Worm (Caenorhabditis elegans): Measurements from ENCODE around the gene T01G1.4.

T01G1.4 gene

ce11 chrIV:11363806-11364562 is 2.7 kb upstream of the T01G1.4 start:
- TF ChIP-seq pha-4 (tag; optimal IDR thresholded peaks at IDR 0.05) (peak; percentile 60), elt-2 (tag; optimal IDR thresholded peaks at IDR 0.05) (peak; percentile 12), ceh-9 (tag; optimal IDR thresholded peaks at IDR 0.05) (no peak), ceh-28 (tag; optimal IDR thresholded peaks at IDR 0.05) (peak; percentile 17), zag-1 (tag; optimal IDR thresholded peaks at IDR 0.05) (no peak), nhr-76 (tag; optimal IDR thresholded peaks at IDR 0.05) (peak; percentile 84), nhr-25 (tag; optimal IDR thresholded peaks at IDR 0.05) (peak; percentile 12), elt-1 (tag; optimal IDR thresholded peaks at IDR 0.05) (no peak), nhr-11 (tag; optimal IDR thresholded peaks at IDR 0.05) (no peak), ztf-11 (tag; optimal IDR thresholded peaks at IDR 0.05) (no peak), jun-1 (tag; optimal IDR thresholded peaks at IDR 0.05) (no peak), ama-1 (optimal IDR thresholded peaks at IDR 0.05) (no peak), sea-2 (GFP tag; optimal IDR thresholded peaks at IDR 0.05) (no peak), R02D3.7 (tag; optimal IDR thresholded peaks at IDR 0.05) (no peak), nhr-237 (tag; optimal IDR thresholded peaks at IDR 0.05) (no peak), lin-39 (tag; optimal IDR thresholded peaks at IDR 0.05) (no peak), hmg-11 (tag; optimal IDR thresholded peaks at IDR 0.05) (peak; percentile 16), elt-3 (tag; optimal IDR thresholded peaks at IDR 0.05) (no peak), fos-1 (tag; optimal IDR thresholded peaks at IDR 0.05) (no peak), nfya-1 (tag; optimal IDR thresholded peaks at IDR 0.05; ENCODE audit: insufficient read depth) (peak; percentile 32), pqm-1 (tag; optimal IDR thresholded peaks at IDR 0.05) (peak; percentile 1), skn-1 (tag; optimal IDR thresholded peaks at IDR 0.05) (no peak)

ce11 chrIV:11359769-11360168 is 1.5 kb downstream of the T01G1.4 start, which contains the start of gene klp-12:
Gene klp-12, minus strand, starts transcription at chrIV:11359869.
- no peak for TF ChIP-seq nhr-67 (tag; optimal IDR thresholded peaks at IDR 0.05)
- TF ChIP-seq ZK546.5 (tag; optimal IDR thresholded peaks at IDR 0.05): no peak
- no peak for TF ChIP-seq lin-39 (tag; optimal IDR thresholded peaks at IDR 0.05)
- no peak for TF ChIP-seq nhr-23 (tag; optimal IDR thresholded peaks at IDR 0.05)
- no peak for TF ChIP-seq nhr-237 (tag; optimal IDR thresholded peaks at IDR 0.05)
- no peak for TF ChIP-seq egl-27 (tag; optimal IDR thresholded peaks at IDR 0.05)
- no peak for TF ChIP-seq nhr-11 (tag; optimal IDR thresholded peaks at IDR 0.05)
- TF ChIP-seq nhr-25 (tag; optimal IDR thresholded peaks at IDR 0.05): no peak
- no peak for TF ChIP-seq ceh-28 (tag; optimal IDR thresholded peaks at IDR 0.05)
- no peak for TF ChIP-seq nhr-12 (tag; optimal IDR thresholded peaks at IDR 0.05)
- TF ChIP-seq snpc-4 (tag; optimal IDR thresholded peaks at IDR 0.05): no peak
- no peak for TF ChIP-seq aly-2 (tag; optimal IDR thresholded peaks at IDR 0.05)
- TF ChIP-seq nhr-28 (tag; optimal IDR thresholded peaks at IDR 0.05): no peak
- no peak for TF ChIP-seq ztf-11 (tag; optimal IDR thresholded peaks at IDR 0.05)
- no peak for TF ChIP-seq ama-1 (optimal IDR thresholded peaks at IDR 0.05)
- TF ChIP-seq skn-1 (tag; optimal IDR thresholded peaks at IDR 0.05): no peak
- TF ChIP-seq ztf-4 (tag; optimal IDR thresholded peaks at IDR 0.05): no peak
- TF ChIP-seq nhr-43 (tag; optimal IDR thresholded peaks at IDR 0.05; ENCODE audit: poor library complexity, severe bottlenecking): no peak
- no peak for TF ChIP-seq zag-1 (tag; optimal IDR thresholded peaks at IDR 0.05)

ce11 chrIV:11353946-11354458 is 7.3 kb downstream of the T01G1.4 start, which contains the start of gene T01G1.2:
Gene T01G1.2, plus strand, starts transcription at chrIV:11354408.
- TF ChIP-seq nfya-1 (tag; optimal IDR thresholded peaks at IDR 0.05; ENCODE audit: insufficient read depth) (peak; percentile 59), hmg-11 (tag; optimal IDR thresholded peaks at IDR 0.05) (peak; percentile 15), ztf-11 (tag; optimal IDR thresholded peaks at IDR 0.05) (no peak), mml-1 (tag; optimal IDR thresholded peaks at IDR 0.05) (no peak), elt-1 (tag; optimal IDR thresholded peaks at IDR 0.05) (peak; percentile 56), skn-1 (tag; optimal IDR thresholded peaks at IDR 0.05) (peak; percentile 29), lin-39 (tag; optimal IDR thresholded peaks at IDR 0.05) (peak; percentile 87), egl-5 (tag; optimal IDR thresholded peaks at IDR 0.05) (peak; percentile 62)

- TF ChIP-seq mml-1 (tag; optimal IDR thresholded peaks at IDR 0.05) (no peak), ceh-82 (tag; optimal IDR thresholded peaks at IDR 0.05) (no peak), nhr-11 (tag; optimal IDR thresholded peaks at IDR 0.05) (peak; percentile 8)
These were observed 8.5 kb downstream of the T01G1.4 start for ce11 chrIV:11352768-11353167.

All from whole organism, L3 larva.